Fruit fly (Drosophila melanogaster): ENCODE data around the gene CG13771.

Gene CG13771

DNA sequence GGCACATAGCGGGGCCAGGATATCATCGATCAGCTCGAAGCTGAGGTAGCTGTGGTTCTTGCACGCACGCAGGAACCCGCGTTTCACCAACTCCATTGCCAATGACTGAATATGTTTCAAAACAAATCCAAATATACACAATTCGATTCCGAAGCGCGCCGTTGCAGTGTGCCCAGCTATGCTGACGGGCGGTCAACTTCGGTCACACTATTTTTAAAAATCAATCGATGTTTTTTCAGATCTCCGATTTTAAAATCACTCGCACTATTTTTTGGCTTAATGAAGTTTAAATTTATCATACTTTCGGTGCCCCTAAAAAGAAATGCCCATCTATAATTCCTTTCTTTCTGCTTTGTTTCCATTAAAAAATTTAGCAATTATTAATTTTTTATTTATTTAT, 14.0 kb upstream of the CG13771 start, which contains the start of gene Nse1:
TSS of gene Nse1 (minus strand) at position 173 of the 400 bp plus-strand sequence.
- peak; percentile 11 for TF ChIP-seq D (optimal IDR thresholded peaks at IDR 0.05)
- TF ChIP-seq D (GFP tag; optimal IDR thresholded peaks at IDR 0.05) = no peak
- peak; percentile 52; the same call in 2 of the 3 replicates for TF ChIP-seq zen2 (GFP tag; IDR thresholded peaks at IDR 0.05; ENCODE audit: partially characterized antibody)
- TF ChIP-seq CG12659 (GFP tag; optimal IDR thresholded peaks at IDR 0.05) = peak; percentile 20
- peak; percentile 37 for TF ChIP-seq YL-1 (GFP tag; optimal IDR thresholded peaks at IDR 0.05)
- peak; percentile 61 for TF ChIP-seq Doc3 (GFP tag; IDR thresholded peaks at IDR 0.05; ENCODE audit: partially characterized antibody)
- TF ChIP-seq CG6791 (GFP tag; IDR thresholded peaks at IDR 0.05; ENCODE audit: partially characterized antibody) = peak; percentile 75
- peak; percentile 17; the same call in 1 of the 3 replicates for TF ChIP-seq CG14860 (GFP tag; IDR thresholded peaks at IDR 0.05; ENCODE audit: partially characterized antibody)
- TF ChIP-seq bbx (GFP tag; IDR thresholded peaks at IDR 0.05; ENCODE audit: partially characterized antibody) = peak; percentile 79
- no peak for TF ChIP-seq Hr51 (GFP tag; optimal IDR thresholded peaks at IDR 0.05)
- TF ChIP-seq zf30C (GFP tag; optimal IDR thresholded peaks at IDR 0.05) = no peak
- peak; percentile 42 for TF ChIP-seq CG15514 (GFP tag; optimal IDR thresholded peaks at IDR 0.05)
- TF ChIP-seq unc-4 (GFP tag; IDR thresholded peaks at IDR 0.05; ENCODE audit: partially characterized antibody) = peak; percentile 77
- TF ChIP-seq vvl (GFP tag; IDR thresholded peaks at IDR 0.05) = peak; percentile 9; the same call in 1 of the 2 replicates
- no peak for TF ChIP-seq exex (tag; optimal IDR thresholded peaks at IDR 0.05)
- no peak for TF ChIP-seq CG33557 (GFP tag; optimal IDR thresholded peaks at IDR 0.05)
- no peak for TF ChIP-seq CG10431 (GFP tag; optimal IDR thresholded peaks at IDR 0.05)
- peak; percentile 38 for TF ChIP-seq CG14710 (tag; optimal IDR thresholded peaks at IDR 0.05)
- peak; percentile 24 for TF ChIP-seq Lhr (GFP tag; optimal IDR thresholded peaks at IDR 0.05)
- peak; percentile 72 for TF ChIP-seq stwl (tag; optimal IDR thresholded peaks at IDR 0.05)
- peak; percentile 67 for TF ChIP-seq inv (GFP tag; IDR thresholded peaks at IDR 0.05; ENCODE audit: partially characterized antibody)
- TF ChIP-seq CG13894 (tag; optimal IDR thresholded peaks at IDR 0.05) = no peak
- peak; percentile 48 for TF ChIP-seq CG17186 (GFP tag; optimal IDR thresholded peaks at IDR 0.05)
- TF ChIP-seq CG17385 (GFP tag; optimal IDR thresholded peaks at IDR 0.05) = no peak
- peak; percentile 75 for TF ChIP-seq hbn (GFP tag; IDR thresholded peaks at IDR 0.05; ENCODE audit: partially characterized antibody)
- TF ChIP-seq CG4617 (GFP tag; optimal IDR thresholded peaks at IDR 0.05; ENCODE audit: borderline replicate concordance) = peak; percentile 9
- TF ChIP-seq danr (GFP tag; IDR thresholded peaks at IDR 0.05) = no peak
- TF ChIP-seq ftz-f1 (GFP tag; optimal IDR thresholded peaks at IDR 0.05) = no peak
- peak; percentile 97 for TF ChIP-seq E2f2 (GFP tag; IDR thresholded peaks at IDR 0.05)
- TF ChIP-seq CG1792 (GFP tag; optimal IDR thresholded peaks at IDR 0.05) = no peak
- no peak for TF ChIP-seq Eip74EF (GFP tag; optimal IDR thresholded peaks at IDR 0.05)
- TF ChIP-seq CG7963 (GFP tag; IDR thresholded peaks at IDR 0.05; ENCODE audit: partially characterized antibody) = peak; percentile 64; the same call in 2 of the 3 replicates
- TF ChIP-seq CG2129 (GFP tag; IDR thresholded peaks at IDR 0.05; ENCODE audit: partially characterized antibody) = peak; percentile 38; the same call in 1 of the 2 replicates
- TF ChIP-seq gfzf (GFP tag; optimal IDR thresholded peaks at IDR 0.05) = peak; percentile 73
- peak; percentile 81 for TF ChIP-seq CG9797 (GFP tag; optimal IDR thresholded peaks at IDR 0.05)
- TF ChIP-seq Elba2 (GFP tag; optimal IDR thresholded peaks at IDR 0.05) = peak; percentile 85
- TF ChIP-seq knrl (GFP tag; IDR thresholded peaks at IDR 0.05; ENCODE audit: partially characterized antibody) = peak; percentile 74
- peak; percentile 22 for TF ChIP-seq MESR4 (GFP tag; optimal IDR thresholded peaks at IDR 0.05)
- TF ChIP-seq nerfin-2 (GFP tag; IDR thresholded peaks at IDR 0.05; ENCODE audit: partially characterized antibody) = 0 out of 2 replicates have a peak, but pooled peaks have one; percentile 36
- no peak for TF ChIP-seq schlank (tag; optimal IDR thresholded peaks at IDR 0.05)
- peak; percentile 78 for TF ChIP-seq CG34224 (GFP tag; IDR thresholded peaks at IDR 0.05; ENCODE audit: partially characterized antibody)
- peak; percentile 79 for TF ChIP-seq BEAF-32 (GFP tag; optimal IDR thresholded peaks at IDR 0.05)
- no peak for TF ChIP-seq CG15073 (GFP tag; optimal IDR thresholded peaks at IDR 0.05)
- TF ChIP-seq sna (GFP tag; IDR thresholded peaks at IDR 0.05; ENCODE audit: partially characterized antibody) = peak; percentile 78
- no peak for TF ChIP-seq CG31224 (GFP tag; IDR thresholded peaks at IDR 0.05)
- TF ChIP-seq amos (GFP tag; IDR thresholded peaks at IDR 0.05; ENCODE audit: partially characterized antibody) = peak; percentile 79
- TF ChIP-seq CG17612 (GFP tag; IDR thresholded peaks at IDR 0.05) = no peak
